Fruit fly (Drosophila melanogaster) S2 (cell line): ENCODE results near the gene CG43673.

Source experiments
- CG8478 ChIP-seq: fragments of >200 bp; optimal IDR thresholded peaks from 2 replicates; lab custom pipeline; 2018
- CTCF ChIP-seq, 2 experiments: fragments of >200 bp; optimal IDR thresholded peaks; 2 replicates each; lab custom pipeline; 2018

- TF ChIP-seq CG8478 (lab: Kevin White, UChicago) (no peak), CTCF (optimal IDR thresholded peaks at IDR 0.05; lab: Kevin White, UChicago) (no peak)
Measured at dm6 chrX:15772663-15773062, 6.3 kb upstream of the CG43673 start, which contains the start of gene CG43672.
